Worm (Caenorhabditis elegans): ENCODE results near the gene rps-30.

Gene rps-30

ce11 chrV:7759270-7759669, 17.1 kb upstream of the rps-30 start (continued):
- TF ChIP-seq tlp-1 (tag; optimal IDR thresholded peaks at IDR 0.05) (no peak), F16B12.6 (tag; optimal IDR thresholded peaks at IDR 0.05) (no peak), isw-1 (GFP tag; IDR thresholded peaks at IDR 0.05) (peak; percentile 19; the same call in 1 of the 2 replicates), nhr-20 (tag; optimal IDR thresholded peaks at IDR 0.05) (peak; percentile 84), elt-3 (tag; optimal IDR thresholded peaks at IDR 0.05) (peak in 3 of 6 experiments; percentile 7 to 61 (median 26)), snu-23 (GFP tag; optimal IDR thresholded peaks at IDR 0.05) (peak; percentile 89), nhr-19 (GFP tag; conservative IDR thresholded peaks at IDR 0.05) (peak; percentile 58), C34B4.2 (tag; optimal IDR thresholded peaks at IDR 0.05) (no peak), egl-13 (tag; optimal IDR thresholded peaks at IDR 0.05) (peak; percentile 18), unc-130 (tag; optimal IDR thresholded peaks at IDR 0.05) (peak; percentile 44), nhr-76 (tag; optimal IDR thresholded peaks at IDR 0.05) (no peak), fkh-10 (GFP tag; optimal IDR thresholded peaks at IDR 0.05) (peak; percentile 24), nhr-28 (tag; optimal IDR thresholded peaks at IDR 0.05) (no peak), ztf-4 (tag; optimal IDR thresholded peaks at IDR 0.05) (no peak), egl-27 (tag; optimal IDR thresholded peaks at IDR 0.05) (no peak), nhr-237 (tag; optimal IDR thresholded peaks at IDR 0.05) (no peak), hpl-2 (GFP tag; optimal IDR thresholded peaks at IDR 0.05) (no peak), mdl-1 (tag; optimal IDR thresholded peaks at IDR 0.05) (peak in 1 of 2 experiments; percentile 73), lin-15B (tag; optimal IDR thresholded peaks at IDR 0.05) (no peak), vab-15 (tag; optimal IDR thresholded peaks at IDR 0.05) (peak; percentile 72), aha-1 (tag; optimal IDR thresholded peaks at IDR 0.05) (no peak), Y116A8C.19 (tag; optimal IDR thresholded peaks at IDR 0.05; ENCODE audit: borderline replicate concordance) (no peak), rnt-1 (tag; optimal IDR thresholded peaks at IDR 0.05) (peak; percentile 61), grh-1 (GFP tag; IDR thresholded peaks at IDR 0.05) (no peak), snpc-4 (tag; optimal IDR thresholded peaks at IDR 0.05) (no peak), dsc-1 (tag; optimal IDR thresholded peaks at IDR 0.05) (no peak), fkh-4 (tag; optimal IDR thresholded peaks at IDR 0.05; ENCODE audit: borderline replicate concordance) (no peak), ceh-82 (tag; optimal IDR thresholded peaks at IDR 0.05) (peak in 1 of 3 experiments; percentile 57), ces-1 (GFP tag; optimal IDR thresholded peaks at IDR 0.05) (no peak), lin-14 (GFP tag; optimal IDR thresholded peaks at IDR 0.05) (peak; percentile 97), nhr-47 (tag; optimal IDR thresholded peaks at IDR 0.05) (peak; percentile 46), ets-5 (GFP tag; IDR thresholded peaks at IDR 0.05) (no peak), zag-1 (tag; optimal IDR thresholded peaks at IDR 0.05) (peak; percentile 13), unc-30 (tag; optimal IDR thresholded peaks at IDR 0.05) (no peak), sup-37 (GFP tag; optimal IDR thresholded peaks at IDR 0.05) (no peak), lin-35 (GFP tag; optimal IDR thresholded peaks at IDR 0.05) (peak; percentile 50 to 72), unc-98 (GFP tag; IDR thresholded peaks at IDR 0.05) (no peak), lin-39 (tag; optimal IDR thresholded peaks at IDR 0.05) (no peak), pax-3 (tag; optimal IDR thresholded peaks at IDR 0.05) (no peak), xbp-1 (tag; optimal IDR thresholded peaks at IDR 0.05) (peak; percentile 45), pag-3 (tag; optimal IDR thresholded peaks at IDR 0.05; ENCODE audit: borderline replicate concordance, insufficient read depth) (no peak), mef-2 (tag; optimal IDR thresholded peaks at IDR 0.05) (peak; percentile 16), mab-9 (GFP tag; IDR thresholded peaks at IDR 0.05) (no peak; the same call in 1 of the 2 replicates), C16A3.4 (tag; optimal IDR thresholded peaks at IDR 0.05) (peak; percentile 20), pqm-1 (tag; optimal IDR thresholded peaks at IDR 0.05) (no peak), zip-4 (GFP tag; optimal IDR thresholded peaks at IDR 0.05) (no peak)

All from whole organism, L1 larva.